Fruit fly (Drosophila melanogaster) S2 (cell line): Measurements from ENCODE around the gene TwdlG.

ENCODE experiments used
- CG8478 ChIP-seq: fragments of >200 bp; optimal IDR thresholded peaks from 2 replicates; lab custom pipeline; 2018
- CTCF ChIP-seq, 2 experiments: fragments of >200 bp; optimal IDR thresholded peaks; 2 replicates each; lab custom pipeline; 2018

TwdlG gene

DNA sequence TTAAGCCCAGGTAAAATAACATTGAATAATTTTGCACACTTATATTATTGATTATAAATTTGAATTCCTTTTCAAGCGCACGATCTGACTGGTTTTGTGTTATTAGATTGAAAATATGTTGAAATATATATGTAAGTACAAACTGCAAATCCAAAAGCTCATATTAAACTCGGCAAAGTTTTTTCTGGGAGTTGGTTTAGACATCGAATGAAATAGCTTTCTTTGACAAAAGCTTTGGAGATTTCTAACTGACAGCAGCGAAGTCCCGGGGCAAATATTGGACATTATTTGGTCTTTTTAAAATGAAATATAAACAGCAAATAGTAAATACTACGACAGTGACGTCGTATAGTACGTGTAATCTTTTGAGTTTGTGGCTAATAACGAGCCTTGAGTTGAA is at the start of gene TwdlG:
Gene TwdlG (minus strand): TSS at position 101 of the 400 bp plus-strand sequence.
- TF ChIP-seq CG8478 (lab: Kevin White, UChicago) (no peak), CTCF (optimal IDR thresholded peaks at IDR 0.05; lab: Kevin White, UChicago) (no peak)

dm6 chr3R:4294689-4295088 is 43.5 kb upstream of the TwdlG start, which contains the start of gene Nepl11:
Gene Nepl11 (minus strand): TSS chr3R:4294840.
- TF ChIP-seq CTCF (optimal IDR thresholded peaks at IDR 0.05; lab: Kevin White, UChicago): no peak
- TF ChIP-seq CG8478 (lab: Kevin White, UChicago): no peak

DNA sequence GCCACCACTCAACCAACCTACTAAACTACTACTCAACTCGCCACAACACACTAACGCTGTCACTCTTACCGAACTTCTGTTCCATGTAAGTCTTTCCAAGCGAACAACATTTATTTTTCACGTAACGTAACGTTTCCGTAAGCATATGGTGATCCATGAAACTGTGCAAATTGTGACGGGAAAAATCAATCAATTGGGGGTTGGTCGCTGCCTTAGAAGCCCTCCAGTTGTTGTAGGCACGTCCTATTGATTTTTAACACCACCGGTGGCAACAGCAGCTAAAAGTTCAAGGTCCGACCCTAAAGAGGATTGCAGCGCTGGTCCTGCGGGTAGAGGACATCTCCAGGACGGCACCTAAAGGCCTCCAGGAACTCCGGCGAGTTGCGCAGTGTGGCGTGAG is 41.0 kb upstream of the TwdlG start:
- TF ChIP-seq CTCF (optimal IDR thresholded peaks at IDR 0.05; lab: Kevin White, UChicago): no peak
- no peak for TF ChIP-seq CG8478 (lab: Kevin White, UChicago)

DNA sequence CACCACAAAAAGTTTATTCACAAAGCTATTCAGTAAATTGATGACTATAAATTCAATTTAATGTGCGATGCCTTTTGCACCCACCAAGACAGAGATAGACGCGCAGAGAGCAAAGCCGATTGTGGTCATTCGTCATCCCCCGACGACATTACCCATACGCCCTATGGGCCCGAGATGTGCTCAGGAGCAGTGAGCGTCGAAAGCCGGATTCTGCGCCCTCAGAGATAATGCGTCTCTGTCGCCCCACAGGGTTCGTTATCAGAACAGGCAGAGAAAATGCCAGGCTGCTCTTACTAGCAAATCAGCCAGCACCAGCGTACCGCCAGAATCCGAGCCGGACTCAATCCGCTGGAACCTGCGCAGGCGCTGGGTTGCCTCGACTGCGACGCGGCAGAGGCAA is 40.1 kb upstream of the TwdlG start:
- TF ChIP-seq CTCF (optimal IDR thresholded peaks at IDR 0.05; lab: Kevin White, UChicago): no peak
- no peak for TF ChIP-seq CG8478 (lab: Kevin White, UChicago)

DNA sequence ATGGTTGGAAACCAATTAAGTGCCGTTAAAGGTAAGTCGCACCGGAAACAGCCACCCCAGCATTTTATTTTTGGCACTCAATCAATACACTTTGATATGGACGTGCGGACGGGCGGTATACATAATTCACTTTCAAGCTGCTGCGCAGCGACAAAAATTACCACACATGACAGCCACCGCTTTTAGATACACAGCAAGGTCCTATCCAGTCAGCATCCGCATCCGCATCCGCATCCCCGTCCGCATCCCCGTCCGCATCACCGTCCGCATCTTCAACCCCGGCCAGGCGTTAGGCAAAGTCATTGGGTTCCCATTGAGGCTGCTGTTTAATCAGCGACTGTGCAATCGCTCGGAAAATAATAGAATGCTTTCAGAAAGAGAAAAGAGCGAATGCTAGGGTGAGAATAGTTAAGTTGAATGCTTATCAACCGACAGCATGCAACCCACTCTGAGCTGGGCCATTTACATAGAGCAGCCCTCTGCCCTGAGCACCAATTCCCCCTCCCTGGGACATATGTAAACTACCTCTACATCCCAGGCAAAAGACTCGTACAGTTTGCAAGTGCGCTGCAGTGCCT is 33.3 kb upstream of the TwdlG start:
- TF ChIP-seq CG8478 (lab: Kevin White, UChicago): no peak
- TF ChIP-seq CTCF (optimal IDR thresholded peaks at IDR 0.05; lab: Kevin White, UChicago): no peak

dm6 chr3R:4282207-4282606 is 31.1 kb upstream of the TwdlG start:
- TF ChIP-seq CG8478 (lab: Kevin White, UChicago): no peak

DNA sequence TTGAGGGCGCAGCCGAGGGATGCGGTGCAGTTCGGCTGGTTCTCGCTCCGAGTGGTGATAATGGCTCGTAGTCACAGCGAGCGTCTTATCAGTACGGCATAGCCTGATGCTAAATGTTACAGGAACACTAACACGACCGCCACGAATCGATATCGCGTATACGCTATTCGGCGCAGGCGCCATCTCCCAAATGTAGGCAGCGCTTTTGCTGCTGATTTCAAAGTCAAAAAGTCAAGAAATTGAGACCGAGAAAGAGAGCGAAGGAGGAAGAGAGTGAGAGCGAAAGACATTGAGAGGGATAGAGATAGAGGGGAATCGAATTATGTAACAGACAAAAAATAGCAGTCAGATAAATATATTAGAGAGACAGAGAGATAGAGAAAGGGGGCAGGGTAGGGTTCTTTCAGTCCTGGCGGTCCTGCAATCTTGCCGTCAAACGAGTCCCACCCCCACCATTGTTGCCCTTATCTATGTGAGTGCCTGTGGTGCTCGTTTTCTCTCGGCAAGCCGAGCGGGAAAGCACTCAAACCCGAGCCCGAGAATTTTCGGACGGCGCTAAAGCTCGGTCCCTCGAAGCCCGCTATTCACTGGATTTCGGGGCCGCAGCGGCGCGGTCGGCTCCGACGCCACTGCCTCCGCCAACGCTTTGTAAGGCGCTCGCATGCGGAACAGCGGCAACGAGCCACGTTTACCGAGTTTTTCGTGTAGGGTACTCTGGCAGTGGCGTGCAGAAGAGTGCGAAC is 30.1 kb upstream of the TwdlG start:
- TF ChIP-seq CTCF (optimal IDR thresholded peaks at IDR 0.05; lab: Kevin White, UChicago) (no peak), CG8478 (lab: Kevin White, UChicago) (no peak)

- TF ChIP-seq CTCF (optimal IDR thresholded peaks at IDR 0.05; lab: Kevin White, UChicago): no peak
- TF ChIP-seq CG8478 (lab: Kevin White, UChicago): no peak
Measured at dm6 chr3R:4280062-4280461, 28.9 kb upstream of the TwdlG start, which contains the start of gene cpx. Gene cpx (plus strand): TSS chr3R:4280221.

- no peak for TF ChIP-seq CTCF (optimal IDR thresholded peaks at IDR 0.05; lab: Kevin White, UChicago)
- TF ChIP-seq CG8478 (lab: Kevin White, UChicago): no peak
Measured at dm6 chr3R:4277828-4278227, 26.7 kb upstream of the TwdlG start, which contains the start of gene flip. Gene flip (minus strand): TSS chr3R:4277928.

DNA sequence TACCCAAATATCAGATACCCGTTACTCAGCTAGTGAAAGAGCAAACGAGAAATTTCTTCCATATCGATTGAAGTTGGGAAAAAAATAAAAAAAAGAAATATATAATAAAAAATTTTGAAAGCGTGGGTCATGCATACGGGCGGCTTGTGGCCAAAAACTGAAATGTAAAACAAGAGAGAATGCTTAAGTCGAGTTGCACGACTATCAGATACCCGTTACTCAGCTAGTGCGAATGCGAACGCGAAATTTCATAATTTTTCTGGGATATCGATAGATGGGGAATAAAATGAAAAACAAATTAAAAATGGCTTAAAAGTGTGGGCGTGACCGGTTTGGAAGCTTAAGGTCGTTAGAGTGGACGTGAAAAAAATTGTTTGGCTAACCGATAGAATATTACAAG is 17.2 kb upstream of the TwdlG start:
- no peak for TF ChIP-seq CG8478 (lab: Kevin White, UChicago)
- TF ChIP-seq CTCF (optimal IDR thresholded peaks at IDR 0.05; lab: Kevin White, UChicago): no peak

dm6 chr3R:4266470-4266869 is 15.3 kb upstream of the TwdlG start, which contains the start of gene CG1092:
Gene CG1092 (plus strand): TSS chr3R:4266770.
- TF ChIP-seq CTCF (optimal IDR thresholded peaks at IDR 0.05; lab: Kevin White, UChicago) (no peak), CG8478 (lab: Kevin White, UChicago) (no peak)

DNA sequence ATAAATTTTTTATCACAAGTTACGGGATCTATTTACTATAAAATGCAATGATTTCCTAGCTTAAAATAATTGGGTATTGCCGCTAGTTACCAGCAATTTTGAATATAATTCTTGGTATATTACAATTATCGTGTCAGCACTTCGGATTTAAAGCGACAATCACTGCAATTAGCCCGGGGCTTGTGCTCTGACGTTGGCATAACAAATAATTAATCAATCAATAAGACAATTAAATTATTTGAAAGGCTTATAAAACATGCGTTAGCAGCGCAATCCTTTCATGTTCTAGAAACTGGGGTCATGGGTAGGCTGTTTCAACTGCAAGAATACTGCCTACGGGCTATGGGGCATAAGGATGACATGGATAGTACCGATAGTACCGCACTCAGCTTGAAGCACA is 5.5 kb upstream of the TwdlG start, which contains the start of gene Or82a:
Gene Or82a (plus strand): TSS at position 301 of the 400 bp plus-strand sequence.
- TF ChIP-seq CTCF (optimal IDR thresholded peaks at IDR 0.05; lab: Kevin White, UChicago) (no peak), CG8478 (lab: Kevin White, UChicago) (no peak)

DNA sequence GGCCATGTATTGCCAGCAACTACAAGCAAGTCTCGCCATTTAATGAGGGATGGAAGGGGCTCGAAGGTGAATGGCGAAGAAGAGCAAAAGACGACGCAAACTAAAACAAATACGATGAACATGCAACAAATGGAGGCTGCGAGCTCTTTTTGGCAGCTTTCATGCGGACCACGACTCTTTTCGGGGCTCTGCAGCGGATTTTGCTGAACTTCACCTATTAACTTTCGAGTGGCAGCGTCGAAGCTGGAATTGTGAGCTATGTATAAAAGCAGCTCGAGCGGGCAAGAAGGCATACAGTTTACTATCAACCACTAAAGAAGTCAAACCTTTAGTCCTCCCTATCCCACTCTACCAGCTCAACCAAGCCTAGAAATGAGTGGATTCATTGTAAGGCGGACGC is 3.3 kb upstream of the TwdlG start, which contains the start of gene TwdlV:
Gene TwdlV (plus strand): TSS at position 301 of the 400 bp plus-strand sequence.
- TF ChIP-seq CTCF (optimal IDR thresholded peaks at IDR 0.05; lab: Kevin White, UChicago) (no peak), CG8478 (lab: Kevin White, UChicago) (no peak)

dm6 chr3R:4252943-4253342 is 1.8 kb upstream of the TwdlG start, which contains the start of gene CG14644:
Gene CG14644 (minus strand): TSS chr3R:4253043.
- TF ChIP-seq CTCF (optimal IDR thresholded peaks at IDR 0.05; lab: Kevin White, UChicago) (no peak), CG8478 (lab: Kevin White, UChicago) (no peak)

DNA sequence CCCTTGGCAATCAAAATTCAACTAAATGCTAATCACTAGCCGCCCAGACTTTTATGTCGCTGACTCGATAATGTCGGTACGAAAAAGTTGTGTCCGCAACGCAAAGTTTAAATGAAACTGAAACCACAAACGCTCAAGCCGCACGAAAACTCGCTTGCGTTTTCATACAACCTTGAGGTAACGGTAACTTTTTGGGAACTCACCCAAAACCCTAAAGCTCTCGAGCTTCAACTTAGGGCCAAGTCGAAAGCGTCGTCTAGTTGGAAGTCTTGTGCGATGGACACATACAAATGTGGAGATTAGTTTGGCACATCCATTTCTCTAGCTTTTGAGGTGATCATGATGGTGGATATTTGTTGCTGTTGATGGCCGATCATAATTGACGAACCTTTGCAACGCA is 1.2 kb downstream of the TwdlG start:
- no peak for TF ChIP-seq CG8478 (lab: Kevin White, UChicago)
- no peak for TF ChIP-seq CTCF (optimal IDR thresholded peaks at IDR 0.05; lab: Kevin White, UChicago)
